Worm (Caenorhabditis elegans) whole organism, young adult: ENCODE measurements around the gene fat-6.

ENCODE experiments used
- B0035.1 ChIP-seq: sonication (generic microtip); optimal IDR thresholded peaks from 2 replicates; lab custom pipeline; 2016; ENCODE audit warnings: missing genetic modification characterization, mild to moderate bottlenecking, missing compliant biosample characterization, missing genotype, missing genetic modification reagents
- F22D6.2 ChIP-seq: sonication (generic microtip); optimal IDR thresholded peaks from 2 replicates; lab custom pipeline; 2016; ENCODE audit warnings: mild to moderate bottlenecking, missing genetic modification characterization, missing compliant biosample characterization
- F23B12.7 ChIP-seq: sonication (generic microtip); optimal IDR thresholded peaks from 2 replicates; lab custom pipeline; 2017; ENCODE audit warnings: missing genetic modification characterization, mild to moderate bottlenecking, missing compliant biosample characterization, antibody characterized with exemption, moderate library complexity; ENCODE audit not compliant: insufficient read depth
- F49E8.2 ChIP-seq: sonication (generic microtip); optimal IDR thresholded peaks from 3 replicates; lab custom pipeline; 2017; ENCODE audit warnings: missing genetic modification characterization, mild to moderate bottlenecking, missing compliant biosample characterization, antibody characterized with exemption, moderate library complexity; ENCODE audit not compliant: insufficient read depth
- K12H6.12 ChIP-seq: fragments of 200-800 bp; sonication (Bioruptor generic); optimal IDR thresholded peaks from 2 replicates; lab custom pipeline; 2018; ENCODE audit warnings: mild to moderate bottlenecking, missing genetic modification characterization, missing compliant biosample characterization
- atf-7 ChIP-seq: sonication (generic microtip); optimal IDR thresholded peaks from 2 replicates; lab custom pipeline; 2017; ENCODE audit warnings: mild to moderate bottlenecking, missing genetic modification characterization, missing compliant biosample characterization
- attf-6 ChIP-seq: fragments of 200-800 bp; sonication (Bioruptor generic); IDR thresholded peaks from 2 replicates; pipeline ENCODE4 v1.3.6; 2022; ENCODE audit warnings: missing genetic modification reagents, missing genetic modification characterization, missing compliant biosample characterization
- chd-7 ChIP-seq: sonication (generic microtip); optimal IDR thresholded peaks from 2 replicates; lab custom pipeline; 2016; ENCODE audit warnings: mild to moderate bottlenecking, missing genetic modification characterization, moderate library complexity, missing compliant biosample characterization
- efl-1 ChIP-seq: fragments of 150-350 bp; optimal IDR thresholded peaks from 2 replicates; lab custom pipeline; 2014; ENCODE audit warnings: missing biosample characterization, missing genetic modification reagents, missing genetic modification characterization
- ekl-4 ChIP-seq: fragments of 200-800 bp; sonication (Bioruptor generic); IDR thresholded peaks from 2 replicates; pipeline ENCODE4 v1.3.6; 2022; ENCODE audit warnings: missing genetic modification reagents, missing genetic modification characterization, missing compliant biosample characterization
- lin-54 ChIP-seq: fragments of 200-800 bp; sonication (Bioruptor generic); optimal IDR thresholded peaks from 2 replicates; lab custom pipeline; 2018; ENCODE audit warnings: mild to moderate bottlenecking, missing genetic modification characterization, missing compliant biosample characterization
- lir-1 ChIP-seq: fragments of 200-800 bp; sonication (Bioruptor generic); conservative IDR thresholded peaks from 2 replicates; pipeline ENCODE4 v1.3.6; 2022; ENCODE audit warnings: missing genetic modification reagents, missing genetic modification characterization, missing compliant biosample characterization
- nhr-27 ChIP-seq: fragments of 200-800 bp; sonication (Bioruptor generic); optimal IDR thresholded peaks from 2 replicates; lab custom pipeline; 2018; ENCODE audit warnings: mild to moderate bottlenecking, missing genetic modification characterization, moderate library complexity, missing compliant biosample characterization
- sdz-38 ChIP-seq: sonication (generic microtip); optimal IDR thresholded peaks from 2 replicates; lab custom pipeline; 2016; ENCODE audit warnings: missing genotype, missing genetic modification characterization, missing compliant biosample characterization
- snpc-4 ChIP-seq, 5 experiments: fragments of 150-350 bp in 1 of 5; sonication (generic microtip) in 4 of 5; optimal IDR thresholded peaks; 2 replicates each; lab custom pipeline; 2014 to 2018; ENCODE audit warnings: missing genetic modification characterization in 5 of 5, missing biosample characterization in 3 of 5, antibody characterized with exemption in 2 of 5, mild to moderate bottlenecking in 2 of 5, missing compliant biosample characterization in 2 of 5, missing genotype in 2 of 5, moderate library complexity in 2 of 5, missing genetic modification reagents in 1 of 5
- tbp1 ChIP-seq: fragments of 200-800 bp; sonication (Bioruptor generic); optimal IDR thresholded peaks from 2 replicates; lab custom pipeline; 2018; ENCODE audit warnings: mild to moderate bottlenecking, missing genetic modification characterization, missing compliant biosample characterization
- ztf-25 ChIP-seq: fragments of 200-800 bp; sonication (Bioruptor generic); IDR thresholded peaks from 2 replicates; pipeline ENCODE4 v1.3.6; 2022; ENCODE audit warnings: missing genetic modification reagents, missing genetic modification characterization, missing compliant biosample characterization

fat-6 gene

ce11 chrIV:11864226-11864625 lies 51.3 kb downstream of the fat-6 start, which contains the start of gene trpa-1:
TSS of gene trpa-1 (plus strand) at chrIV:11864526.
- TF ChIP-seq F49E8.2 (no peak), efl-1 (GFP tag; lab: Kevin White, UChicago) (no peak), attf-6 (GFP tag; lab: Robert Waterston, UW) (no peak), F23B12.7 (no peak), B0035.1 (no peak), nhr-27 (no peak), sdz-38 (tag; lab: Kevin White, UChicago) (no peak), atf-7 (no peak), tbp1 (GFP tag; lab: Kevin White, UChicago) (no peak), ztf-25 (GFP tag; lab: Robert Waterston, UW) (no peak), K12H6.12 (tag; lab: Kevin White, UChicago) (no peak), lir-1 (no peak), F22D6.2 (no peak), lin-54 (no peak), chd-7 (tag; lab: Kevin White, UChicago) (no peak), snpc-4 (GFP tag; optimal IDR thresholded peaks at IDR 0.05; lab: Kevin White, UChicago) (no peak), snpc-4 (tag; optimal IDR thresholded peaks at IDR 0.05; lab: Kevin White, UChicago) (no peak), ekl-4 (GFP tag; lab: Robert Waterston, UW) (no peak)
- TF ChIP-seq, all 124 proteins: peak for 0
